Worm (Caenorhabditis elegans) whole organism, L3 larva: ENCODE data around the gene cnc-5.
A peak's percentile ranks its signal among the peaks of the same experiment; 100 is the strongest.

Experiments
- ZK546.5 ChIP-seq: sonication (generic microtip); optimal IDR thresholded peaks from 2 replicates; lab custom pipeline; 2017; ENCODE audit warnings: missing biosample characterization, missing genetic modification characterization
- aly-2 ChIP-seq: fragments of 150-350 bp; optimal IDR thresholded peaks from 2 replicates; lab custom pipeline; 2014; ENCODE audit warnings: missing biosample characterization, missing genetic modification characterization
- ama-1 ChIP-seq: fragments of 150-350 bp; optimal IDR thresholded peaks from 2 replicates; lab custom pipeline; 2018
- ceh-28 ChIP-seq: fragments of 150-350 bp; optimal IDR thresholded peaks from 2 replicates; lab custom pipeline; 2014; ENCODE audit warnings: missing biosample characterization, missing genetic modification reagents, missing genetic modification characterization
- ceh-82 ChIP-seq: fragments of 150-350 bp; optimal IDR thresholded peaks from 2 replicates; lab custom pipeline; 2014; ENCODE audit warnings: missing biosample characterization, missing genetic modification characterization
- ceh-9 ChIP-seq: sonication (generic microtip); optimal IDR thresholded peaks from 2 replicates; lab custom pipeline; 2018; ENCODE audit warnings: missing biosample characterization, missing genetic modification characterization
- daf-12 ChIP-seq: fragments of 150-350 bp; optimal IDR thresholded peaks from 2 replicates; lab custom pipeline; 2014; ENCODE audit warnings: missing biosample characterization, missing genetic modification reagents, missing genetic modification characterization
- elt-1 ChIP-seq: fragments of 150-350 bp; optimal IDR thresholded peaks from 2 replicates; lab custom pipeline; 2014; ENCODE audit warnings: missing biosample characterization, missing genetic modification characterization
- elt-2 ChIP-seq: sonication (generic microtip); optimal IDR thresholded peaks from 2 replicates; lab custom pipeline; 2016; ENCODE audit warnings: missing genetic modification reagents, mild to moderate bottlenecking, missing genetic modification characterization, missing compliant biosample characterization
- eor-1 ChIP-seq, 2 experiments: fragments of 150-350 bp; optimal IDR thresholded peaks; 2 replicates each; lab custom pipeline; 2014 to 2018; ENCODE audit warnings: missing biosample characterization in 2 of 2, missing genetic modification characterization in 2 of 2
- fkh-10 ChIP-seq: sonication (generic microtip); optimal IDR thresholded peaks from 2 replicates; lab custom pipeline; 2017; ENCODE audit warnings: missing biosample characterization, missing genetic modification reagents, missing genetic modification characterization
- fkh-2 ChIP-seq: fragments of 150-350 bp; optimal IDR thresholded peaks from 2 replicates; lab custom pipeline; 2014; ENCODE audit warnings: missing biosample characterization, missing genetic modification reagents, missing genetic modification characterization
- lin-15B ChIP-seq: fragments of 150-350 bp; optimal IDR thresholded peaks from 2 replicates; lab custom pipeline; 2014; ENCODE audit warnings: missing biosample characterization, missing genetic modification characterization
- lin-39 ChIP-seq: fragments of 150-350 bp; optimal IDR thresholded peaks from 2 replicates; lab custom pipeline; 2018; ENCODE audit warnings: missing biosample characterization, missing genetic modification reagents, missing genetic modification characterization
- mdl-1 ChIP-seq: fragments of 150-350 bp; optimal IDR thresholded peaks from 2 replicates; lab custom pipeline; 2014; ENCODE audit warnings: missing biosample characterization, missing genetic modification characterization
- mml-1 ChIP-seq: fragments of 150-350 bp; sonication (generic microtip); optimal IDR thresholded peaks from 3 replicates; lab custom pipeline; 2014; ENCODE audit warnings: missing biosample characterization, missing genetic modification characterization
- nfya-1 ChIP-seq: sonication (generic microtip); optimal IDR thresholded peaks from 2 replicates; lab custom pipeline; 2017; ENCODE audit warnings: missing genetic modification characterization, mild to moderate bottlenecking, missing compliant biosample characterization, antibody characterized with exemption, moderate library complexity; ENCODE audit not compliant: insufficient read depth
- nhr-11 ChIP-seq: fragments of 150-350 bp; optimal IDR thresholded peaks from 2 replicates; lab custom pipeline; 2014; ENCODE audit warnings: missing biosample characterization, missing genetic modification characterization
- nhr-23 ChIP-seq: fragments of 150-350 bp; optimal IDR thresholded peaks from 2 replicates; lab custom pipeline; 2014; ENCODE audit warnings: missing biosample characterization, missing genetic modification reagents, missing genetic modification characterization
- nhr-25 ChIP-seq: sonication (generic microtip); optimal IDR thresholded peaks from 2 replicates; lab custom pipeline; 2017; ENCODE audit warnings: missing biosample characterization, missing genetic modification characterization
- nhr-43 ChIP-seq: sonication (generic microtip); optimal IDR thresholded peaks from 2 replicates; lab custom pipeline; 2016; ENCODE audit warnings: mild to moderate bottlenecking, missing genetic modification characterization, missing compliant biosample characterization; ENCODE audit not compliant: poor library complexity, severe bottlenecking
- nhr-67 ChIP-seq: fragments of 150-350 bp; optimal IDR thresholded peaks from 2 replicates; lab custom pipeline; 2014; ENCODE audit warnings: missing biosample characterization, missing genetic modification characterization
- pha-4 ChIP-seq: fragments of 150-350 bp; optimal IDR thresholded peaks from 2 replicates; lab custom pipeline; 2014; ENCODE audit warnings: missing biosample characterization, missing genetic modification reagents, missing genetic modification characterization
- pqm-1 ChIP-seq: fragments of 150-350 bp; optimal IDR thresholded peaks from 2 replicates; lab custom pipeline; 2017; ENCODE audit warnings: missing biosample characterization, missing genetic modification characterization, inconsistent platforms
- skn-1 ChIP-seq: fragments of 150-350 bp; optimal IDR thresholded peaks from 2 replicates; lab custom pipeline; 2014; ENCODE audit warnings: missing biosample characterization, missing genetic modification characterization
- snpc-4 ChIP-seq: fragments of 150-350 bp; optimal IDR thresholded peaks from 2 replicates; lab custom pipeline; 2014; ENCODE audit warnings: missing biosample characterization, missing genetic modification characterization
- tbx-2 ChIP-seq: sonication (generic microtip); optimal IDR thresholded peaks from 2 replicates; lab custom pipeline; 2016; ENCODE audit warnings: mild to moderate bottlenecking, missing genetic modification characterization, missing compliant biosample characterization
- unc-39 ChIP-seq: sonication (generic microtip); optimal IDR thresholded peaks from 4 replicates; lab custom pipeline; 2017; ENCODE audit warnings: missing biosample characterization, missing genetic modification characterization
- unc-62 ChIP-seq: fragments of 150-350 bp; sonication (generic microtip); optimal IDR thresholded peaks from 4 replicates; lab custom pipeline; 2014; ENCODE audit warnings: missing biosample characterization, missing genetic modification reagents, missing genetic modification characterization
- ztf-11 ChIP-seq: fragments of 150-350 bp; optimal IDR thresholded peaks from 2 replicates; lab custom pipeline; 2014; ENCODE audit warnings: missing biosample characterization, missing genetic modification characterization
- ztf-4 ChIP-seq: fragments of 150-350 bp; optimal IDR thresholded peaks from 2 replicates; lab custom pipeline; 2014; ENCODE audit warnings: missing biosample characterization, missing genetic modification characterization

Gene cnc-5

DNA sequence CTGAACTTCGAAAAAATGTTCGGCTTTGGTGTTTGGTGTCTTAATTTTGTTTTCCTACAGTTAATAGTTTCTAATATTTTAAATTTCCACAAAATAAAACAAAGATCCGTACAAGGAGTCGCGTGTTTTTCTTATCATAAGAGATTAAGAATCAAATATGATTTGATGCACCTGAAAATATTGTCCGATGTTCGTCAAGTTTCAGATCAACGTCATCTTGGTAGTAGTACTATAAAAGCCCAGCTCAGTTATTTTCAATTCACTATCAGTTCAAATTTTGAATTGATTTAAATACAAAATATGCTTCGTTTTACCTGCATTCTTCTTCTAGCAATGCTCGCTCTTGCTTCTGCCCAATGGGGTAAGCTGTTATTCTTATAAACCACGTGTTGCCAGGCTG is at the start of gene cnc-5:
Gene cnc-5, plus strand, starts transcription at position 301 of the 400 bp plus-strand sequence.
- TF ChIP-seq nhr-67 (tag; lab: Kevin White, UChicago) (no peak), unc-39 (tag; lab: Kevin White, UChicago) (no peak), lin-39 (tag; lab: Kevin White, UChicago) (no peak), ZK546.5 (no peak), nhr-43 (tag; lab: Kevin White, UChicago) (no peak), ama-1 (lab: Kevin White, UChicago) (no peak), nfya-1 (tag; lab: Kevin White, UChicago) (no peak), daf-12 (no peak), ztf-11 (tag; lab: Kevin White, UChicago) (no peak), elt-1 (tag; lab: Kevin White, UChicago) (no peak), nhr-11 (no peak), mdl-1 (tag; lab: Kevin White, UChicago) (no peak), unc-62 (GFP tag; lab: Kevin White, UChicago) (no peak), aly-2 (tag; lab: Kevin White, UChicago) (no peak), fkh-10 (GFP tag; lab: Kevin White, UChicago) (no peak)

DNA sequence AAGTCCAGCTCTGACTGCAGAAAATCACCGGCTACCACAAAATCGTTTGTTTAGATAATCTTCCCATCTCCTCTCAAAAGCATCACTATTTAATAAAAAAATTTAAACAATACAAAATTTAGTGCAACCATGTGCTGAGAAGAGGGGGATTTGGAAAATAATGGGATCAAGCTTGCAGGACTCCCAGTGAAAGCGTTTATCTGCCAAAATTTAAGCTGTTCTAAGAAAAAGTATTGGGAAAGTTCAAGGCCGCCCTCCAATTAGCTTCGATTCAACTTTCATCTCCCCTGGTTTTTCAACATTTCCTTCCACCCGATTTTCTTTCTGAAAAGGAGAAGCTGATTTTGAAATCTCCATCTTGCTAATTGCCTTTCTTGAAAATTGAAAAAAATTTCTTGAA is 37.1 kb upstream of the cnc-5 start:
- no peak for TF ChIP-seq pha-4 (tag; lab: Kevin White, UChicago)
- no peak for TF ChIP-seq eor-1 (tag; optimal IDR thresholded peaks at IDR 0.05; lab: Kevin White, UChicago)
- TF ChIP-seq, all 47 proteins: peak for 0

DNA sequence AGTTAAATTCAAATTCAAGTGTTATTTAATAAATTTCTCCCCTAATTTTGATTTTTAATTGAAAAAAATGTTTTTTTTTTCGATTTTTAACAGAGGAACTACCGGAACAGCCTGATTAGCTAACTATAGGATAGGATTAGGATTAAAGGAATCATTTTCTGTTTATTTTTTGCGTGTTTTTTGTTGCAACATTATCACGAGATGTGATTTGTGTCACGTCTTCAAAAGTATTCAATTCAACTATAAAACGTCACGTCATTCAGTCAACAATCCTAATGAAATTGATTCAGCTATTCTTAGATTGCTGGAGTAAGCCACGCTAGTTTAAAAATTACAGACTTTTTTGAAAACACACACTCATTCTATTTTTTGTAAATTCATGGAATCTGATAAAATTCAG is 34.5 kb upstream of the cnc-5 start:
- TF ChIP-seq nfya-1 (tag; lab: Kevin White, UChicago): no peak
- no peak for TF ChIP-seq snpc-4
- no peak for TF ChIP-seq skn-1
- TF ChIP-seq ztf-4 (tag; lab: Kevin White, UChicago): no peak

DNA sequence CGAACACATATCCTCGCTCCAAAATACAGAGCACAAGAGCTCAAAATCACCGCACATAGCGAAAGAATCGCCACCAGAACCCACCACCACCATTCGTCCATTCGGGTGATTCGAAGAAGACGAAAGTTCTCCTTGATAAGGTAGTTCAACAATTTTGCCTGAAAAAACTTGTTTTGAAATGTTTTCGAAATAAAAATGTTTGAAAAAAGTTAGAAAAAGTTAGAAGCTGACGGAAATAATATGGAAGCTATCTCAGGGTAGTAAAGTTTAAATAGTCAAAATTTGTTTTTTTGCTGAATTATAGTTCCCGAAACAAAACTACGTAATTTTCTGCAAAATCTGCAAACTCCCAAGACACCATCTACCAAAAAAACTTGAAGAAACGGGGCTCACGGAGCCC is 33.7 kb upstream of the cnc-5 start, which contains the start of gene snt-5:
Gene snt-5, minus strand, starts transcription at position 101 of the 400 bp plus-strand sequence.
- TF ChIP-seq fkh-2 (tag; lab: Kevin White, UChicago) (no peak), nhr-25 (tag; lab: Kevin White, UChicago) (no peak), aly-2 (tag; lab: Kevin White, UChicago) (no peak), ztf-11 (tag; lab: Kevin White, UChicago) (no peak), ceh-9 (tag; lab: Kevin White, UChicago) (no peak), eor-1 (tag; optimal IDR thresholded peaks at IDR 0.05; lab: Kevin White, UChicago) (no peak), unc-39 (tag; lab: Kevin White, UChicago) (no peak), nhr-11 (no peak), ceh-28 (tag; lab: Kevin White, UChicago) (no peak), elt-1 (tag; lab: Kevin White, UChicago) (no peak), ceh-82 (tag; lab: Kevin White, UChicago) (no peak), nhr-23 (tag; lab: Kevin White, UChicago) (no peak), mml-1 (tag; lab: Kevin White, UChicago) (no peak)

DNA sequence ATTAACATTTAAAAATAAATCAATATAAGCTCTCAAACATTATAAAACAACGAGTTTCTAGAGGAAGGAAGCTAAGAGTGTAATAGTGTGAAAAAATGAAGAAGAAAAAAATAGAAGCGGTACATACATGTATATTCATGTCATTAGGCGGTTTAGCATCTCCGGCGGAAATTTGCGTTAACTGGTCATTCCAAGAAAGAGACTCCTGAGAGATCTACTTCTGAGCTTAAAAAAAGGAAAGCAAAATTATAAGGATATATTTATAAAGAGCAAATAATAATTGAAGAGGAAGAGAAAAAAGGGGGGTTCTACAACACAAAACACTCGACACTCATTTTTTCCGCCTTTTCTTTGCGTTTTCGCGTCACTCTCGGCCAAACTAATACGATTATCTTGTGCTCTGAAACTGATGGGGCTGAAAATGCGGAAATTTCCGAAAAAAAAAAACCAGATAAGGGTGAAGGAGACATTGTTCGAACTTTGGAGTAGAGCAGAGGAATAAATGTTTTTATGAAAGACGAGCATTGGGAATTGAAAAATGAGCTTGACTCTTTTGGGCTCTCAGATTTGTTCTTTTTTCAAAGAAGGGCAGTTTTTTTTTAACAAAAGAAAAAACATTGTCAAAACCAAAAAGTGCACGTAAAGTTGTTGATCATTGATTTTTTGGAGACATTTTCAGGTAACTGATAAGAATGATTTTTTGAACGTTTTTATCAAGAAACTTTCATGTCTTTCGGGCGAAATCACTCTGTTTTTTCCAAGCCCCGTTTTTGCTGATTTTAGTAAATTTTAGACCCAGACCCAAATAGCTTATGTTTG is 30.4 kb upstream of the cnc-5 start:
- TF ChIP-seq pqm-1 (tag; lab: Kevin White, UChicago): peak; percentile 42
- no peak for TF ChIP-seq unc-62 (GFP tag; lab: Kevin White, UChicago)
- no peak for TF ChIP-seq tbx-2 (tag; lab: Kevin White, UChicago)
- TF ChIP-seq lin-15B: no peak
- peak; percentile 81 for TF ChIP-seq elt-2 (tag; lab: Kevin White, UChicago)

DNA sequence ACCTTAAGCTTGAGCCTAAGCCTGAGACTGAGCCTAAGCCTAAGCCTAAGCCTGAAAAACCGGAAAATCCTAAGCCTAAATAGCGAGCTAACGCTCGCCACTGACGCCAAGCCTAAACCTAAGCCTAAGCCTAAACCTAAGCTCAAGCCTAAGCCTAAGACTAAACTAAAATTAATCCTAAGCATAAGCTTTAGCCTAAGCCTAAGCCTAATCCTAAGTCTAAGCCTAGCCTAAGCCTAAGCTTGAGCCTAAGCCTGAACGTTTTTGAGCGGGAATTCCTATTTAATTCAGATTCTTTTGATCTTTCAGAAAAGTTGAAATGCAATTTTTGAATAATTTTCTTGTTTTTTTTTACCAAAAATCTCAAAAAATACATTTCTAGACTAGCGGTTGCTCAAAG is 29.0 kb upstream of the cnc-5 start:
- TF ChIP-seq elt-1 (tag; lab: Kevin White, UChicago): no peak
- no peak for TF ChIP-seq lin-39 (tag; lab: Kevin White, UChicago)
- TF ChIP-seq mdl-1 (tag; lab: Kevin White, UChicago): no peak
